Worm (Caenorhabditis elegans) whole organism, late embryonic: Measurements from ENCODE around the gene hda-5.

Experiments
- ceh-24 ChIP-seq: sonication (generic microtip); optimal IDR thresholded peaks from 2 replicates; lab custom pipeline; 2016; ENCODE audit warnings: mild to moderate bottlenecking, missing genetic modification characterization, missing compliant biosample characterization
- fkh-6 ChIP-seq: sonication (generic microtip); optimal IDR thresholded peaks from 2 replicates; lab custom pipeline; 2016; ENCODE audit warnings: missing genetic modification characterization, missing compliant biosample characterization
- lin-11 ChIP-seq: fragments of 200-800 bp; sonication (Bioruptor generic); optimal IDR thresholded peaks from 2 replicates; lab custom pipeline; 2018; ENCODE audit warnings: mild to moderate bottlenecking, missing genetic modification characterization, missing compliant biosample characterization
- pag-3 ChIP-seq: sonication (generic microtip); optimal IDR thresholded peaks from 2 replicates; lab custom pipeline; 2016; ENCODE audit warnings: missing compliant biosample characterization, missing genetic modification characterization, borderline replicate concordance
- pha-4 ChIP-seq: fragments of 150-350 bp; optimal IDR thresholded peaks from 2 replicates; lab custom pipeline; 2018; ENCODE audit warnings: missing biosample characterization, missing genetic modification reagents, missing genetic modification characterization
- tbx-2 ChIP-seq: sonication (generic microtip); optimal IDR thresholded peaks from 2 replicates; lab custom pipeline; 2016; ENCODE audit warnings: missing genetic modification characterization, missing compliant biosample characterization

- TF ChIP-seq fkh-6: no peak
- TF ChIP-seq tbx-2: no peak
- no peak for TF ChIP-seq lin-11 (tag; lab: Kevin White, UChicago)
- no peak for TF ChIP-seq pha-4
- no peak for TF ChIP-seq ceh-24 (tag; lab: Kevin White, UChicago)
- no peak for TF ChIP-seq pag-3 (tag; lab: Kevin White, UChicago)
Measured at ce11 chrII:11843441-11843840, 44.6 kb downstream of the hda-5 start.
